Worm (Caenorhabditis elegans) whole organism, late embryonic: Measurements from ENCODE around the gene mpz-3.

ENCODE experiments used
- K02D7.2 ChIP-seq: sonication (generic microtip); optimal IDR thresholded peaks from 2 replicates; lab custom pipeline; 2017; ENCODE audit warnings: mild to moderate bottlenecking, missing genetic modification characterization, missing compliant biosample characterization
- ceh-22 ChIP-seq: sonication (generic microtip); optimal IDR thresholded peaks from 2 replicates; lab custom pipeline; 2017; ENCODE audit warnings: missing biosample characterization, missing genetic modification characterization
- dve-1 ChIP-seq: sonication (generic microtip); optimal IDR thresholded peaks from 2 replicates; lab custom pipeline; 2017; ENCODE audit warnings: antibody characterized with exemption, mild to moderate bottlenecking, missing genetic modification characterization, missing compliant biosample characterization
- elt-2 ChIP-seq: sonication (generic microtip); optimal IDR thresholded peaks from 2 replicates; lab custom pipeline; 2016; ENCODE audit warnings: missing genetic modification reagents, missing genetic modification characterization, missing compliant biosample characterization
- ets-4 ChIP-seq: sonication (generic microtip); optimal IDR thresholded peaks from 2 replicates; lab custom pipeline; 2016; ENCODE audit warnings: missing genetic modification characterization, missing compliant biosample characterization
- fkh-10 ChIP-seq: fragments of 150-350 bp; optimal IDR thresholded peaks from 2 replicates; lab custom pipeline; 2014; ENCODE audit warnings: missing biosample characterization, missing genetic modification reagents, missing genetic modification characterization
- fkh-6 ChIP-seq: sonication (generic microtip); optimal IDR thresholded peaks from 2 replicates; lab custom pipeline; 2016; ENCODE audit warnings: missing genetic modification characterization, missing compliant biosample characterization
- hlh-13 ChIP-seq: fragments of 200-800 bp; sonication (Bioruptor generic); optimal IDR thresholded peaks from 2 replicates; lab custom pipeline; 2018; ENCODE audit warnings: mild to moderate bottlenecking, missing genetic modification characterization, missing compliant biosample characterization
- lin-11 ChIP-seq: fragments of 200-800 bp; sonication (Bioruptor generic); optimal IDR thresholded peaks from 2 replicates; lab custom pipeline; 2018; ENCODE audit warnings: mild to moderate bottlenecking, missing genetic modification characterization, missing compliant biosample characterization
- nfya-1 ChIP-seq: sonication (generic microtip); optimal IDR thresholded peaks from 2 replicates; lab custom pipeline; 2017; ENCODE audit warnings: missing genetic modification characterization, mild to moderate bottlenecking, missing compliant biosample characterization, antibody characterized with exemption, moderate library complexity
- nhr-232 ChIP-seq: sonication (generic microtip); optimal IDR thresholded peaks from 2 replicates; lab custom pipeline; 2016; ENCODE audit warnings: missing genetic modification characterization, missing compliant biosample characterization
- pqm-1 ChIP-seq: sonication (generic microtip); optimal IDR thresholded peaks from 2 replicates; lab custom pipeline; 2016; ENCODE audit warnings: missing genetic modification characterization, missing compliant biosample characterization
- ref-2 ChIP-seq: sonication (generic microtip); optimal IDR thresholded peaks from 2 replicates; lab custom pipeline; 2016; ENCODE audit warnings: missing genetic modification characterization, missing compliant biosample characterization
- ztf-16 ChIP-seq: sonication (generic microtip); optimal IDR thresholded peaks from 2 replicates; lab custom pipeline; 2017; ENCODE audit warnings: missing genetic modification characterization, missing compliant biosample characterization

DNA sequence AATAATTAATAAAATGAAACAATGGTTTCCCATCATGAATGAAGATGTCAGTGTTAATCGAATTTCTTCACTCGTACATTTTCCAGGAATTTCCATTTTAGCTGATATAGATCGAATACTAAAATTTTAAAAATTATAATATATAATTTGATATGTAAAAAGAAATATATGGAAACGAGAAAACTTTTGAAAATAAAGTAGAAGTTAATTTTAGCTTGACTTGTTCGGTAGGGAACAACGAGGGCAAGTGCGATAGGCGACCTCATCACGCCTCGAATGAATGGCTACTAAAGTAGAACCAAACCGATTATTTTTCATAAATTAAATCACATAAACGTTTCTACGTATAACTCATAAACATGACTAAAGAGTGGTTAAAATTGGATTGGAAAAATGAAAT, 13.2 kb upstream of the mpz-3 start, which contains the start of gene sra-31:
- TF ChIP-seq nfya-1 (tag; lab: Kevin White, UChicago) (no peak), elt-2 (no peak), ceh-22 (tag; lab: Kevin White, UChicago) (no peak), lin-11 (tag; lab: Kevin White, UChicago) (no peak), ref-2 (tag; lab: Kevin White, UChicago) (no peak), ztf-16 (tag; lab: Kevin White, UChicago) (no peak), K02D7.2 (tag; lab: Kevin White, UChicago) (no peak), fkh-10 (GFP tag; lab: Kevin White, UChicago) (no peak), dve-1 (no peak), ets-4 (tag; lab: Kevin White, UChicago) (no peak), hlh-13 (GFP tag; lab: Kevin White, UChicago) (no peak), fkh-6 (no peak), nhr-232 (tag; lab: Kevin White, UChicago) (no peak), pqm-1 (tag; lab: Kevin White, UChicago) (no peak)
